Fruit fly (Drosophila melanogaster): ENCODE results near the gene Sfp24Bb.

The Sfp24Bb gene

DNA sequence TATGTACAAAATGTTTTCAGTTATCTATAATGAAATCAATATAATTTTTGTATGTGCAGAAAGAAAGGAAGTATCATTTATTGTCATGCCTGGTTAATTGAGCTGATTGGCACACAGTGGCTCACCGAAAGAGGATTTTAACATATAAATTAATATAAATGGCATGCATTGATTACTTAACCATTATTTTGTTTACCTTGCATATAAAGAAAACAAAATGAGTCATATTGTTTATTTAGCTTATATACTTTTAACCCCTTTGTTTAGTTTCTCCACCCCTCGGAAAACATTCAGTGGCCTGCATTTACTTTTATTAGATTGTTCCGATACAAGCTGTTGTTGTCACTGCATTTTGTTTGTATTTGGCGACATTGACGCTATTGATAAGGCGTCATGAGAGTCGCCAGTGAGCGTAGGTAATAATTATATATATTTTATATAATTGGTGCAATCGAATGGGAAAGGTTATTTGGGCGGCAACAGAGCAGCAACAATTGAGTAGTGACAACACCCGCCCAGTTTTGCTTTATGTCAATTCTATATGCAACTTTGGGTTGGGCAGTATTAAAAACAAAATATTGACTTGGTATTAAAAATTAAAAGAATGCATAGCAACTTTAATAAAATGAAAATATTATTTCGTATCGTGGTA is 21.9 kb downstream of the Sfp24Bb start (continued):
- TF ChIP-seq CG10209 (GFP tag; optimal IDR thresholded peaks at IDR 0.05) (peak; percentile 6), da (GFP tag; optimal IDR thresholded peaks at IDR 0.05) (no peak), sisA (GFP tag; IDR thresholded peaks at IDR 0.05) (no peak), CG17359 (tag; optimal IDR thresholded peaks at IDR 0.05) (peak; percentile 22), chif (GFP tag; optimal IDR thresholded peaks at IDR 0.05) (no peak), dpn (GFP tag; optimal IDR thresholded peaks at IDR 0.05) (no peak), luna (GFP tag; optimal IDR thresholded peaks at IDR 0.05) (no peak), CG18476 (GFP tag; optimal IDR thresholded peaks at IDR 0.05) (no peak), CG13296 (GFP tag; optimal IDR thresholded peaks at IDR 0.05) (no peak), HLH4C (GFP tag; IDR thresholded peaks at IDR 0.05; ENCODE audit: partially characterized antibody) (no peak), CG13894 (tag; optimal IDR thresholded peaks at IDR 0.05) (no peak), CG7839 (tag; optimal IDR thresholded peaks at IDR 0.05) (no peak), CG1832 (GFP tag; optimal IDR thresholded peaks at IDR 0.05) (no peak), gcm (GFP tag; optimal IDR thresholded peaks at IDR 0.05) (peak; percentile 2), CG3281 (GFP tag; optimal IDR thresholded peaks at IDR 0.05) (no peak), CG11398 (GFP tag; optimal IDR thresholded peaks at IDR 0.05) (no peak), Dll (GFP tag; IDR thresholded peaks at IDR 0.05; ENCODE audit: partially characterized antibody) (no peak), Dref (GFP tag; IDR thresholded peaks at IDR 0.05) (no peak), sc (optimal IDR thresholded peaks at IDR 0.05) (no peak), sc (GFP tag; optimal IDR thresholded peaks at IDR 0.05) (peak; percentile 33), tna (GFP tag; IDR thresholded peaks at IDR 0.05; ENCODE audit: partially characterized antibody) (no peak), Rfx (GFP tag; IDR thresholded peaks at IDR 0.05) (no peak), ham (GFP tag; IDR thresholded peaks at IDR 0.05) (no peak), CG18262 (tag; optimal IDR thresholded peaks at IDR 0.05) (peak; percentile 23), zf30C (GFP tag; optimal IDR thresholded peaks at IDR 0.05) (no peak), Vsx1 (GFP tag; optimal IDR thresholded peaks at IDR 0.05) (peak; percentile 34), CG14860 (GFP tag; IDR thresholded peaks at IDR 0.05; ENCODE audit: partially characterized antibody) (no peak), gce (GFP tag; IDR thresholded peaks at IDR 0.05) (no peak), CG6654 (GFP tag; optimal IDR thresholded peaks at IDR 0.05) (no peak), Sry-δ (GFP tag; optimal IDR thresholded peaks at IDR 0.05) (no peak), MESR4 (GFP tag; optimal IDR thresholded peaks at IDR 0.05) (no peak), CG32772 (GFP tag; IDR thresholded peaks at IDR 0.05) (no peak), Pdp1 (GFP tag; optimal IDR thresholded peaks at IDR 0.05) (no peak), seq (GFP tag; IDR thresholded peaks at IDR 0.05) (no peak), CG12744 (GFP tag; optimal IDR thresholded peaks at IDR 0.05) (no peak), CG9609 (GFP tag; optimal IDR thresholded peaks at IDR 0.05) (no peak), Hmr (GFP tag; optimal IDR thresholded peaks at IDR 0.05) (no peak), CG12155 (GFP tag; optimal IDR thresholded peaks at IDR 0.05) (no peak), tx (GFP tag; optimal IDR thresholded peaks at IDR 0.05) (no peak), Jarid2 (GFP tag; optimal IDR thresholded peaks at IDR 0.05) (no peak), CG12299 (tag; optimal IDR thresholded peaks at IDR 0.05) (no peak), Dfd (GFP tag; optimal IDR thresholded peaks at IDR 0.05) (no peak), lov (optimal IDR thresholded peaks at IDR 0.05) (no peak), lov (GFP tag; IDR thresholded peaks at IDR 0.05) (no peak), CG6689 (GFP tag; IDR thresholded peaks at IDR 0.05) (no peak), wek (GFP tag; optimal IDR thresholded peaks at IDR 0.05) (peak; percentile 29), zfh1 (GFP tag; IDR thresholded peaks at IDR 0.05) (no peak), pan (optimal IDR thresholded peaks at IDR 0.05) (no peak), pan (GFP tag; optimal IDR thresholded peaks at IDR 0.05 in 1 of 2, IDR thresholded peaks at IDR 0.05 in 1 of 2) (peak in 1 of 2 experiments; percentile 55), Drgx (GFP tag; IDR thresholded peaks at IDR 0.05) (peak; percentile 70), Xrp1 (GFP tag; IDR thresholded peaks at IDR 0.05) (0 out of 2 replicates have a peak, but pooled peaks have one; percentile 30)

Measured in whole organism, embryonic.